Worm (Caenorhabditis elegans): Measurements from ENCODE around the gene svh-1.
A peak's percentile ranks its signal among the peaks of the same experiment; 100 is the strongest.

The svh-1 gene

ce11 chrIV:8251346-8251745 is 44.9 kb downstream of the svh-1 start (continued):
- TF ChIP-seq ztf-11 (tag; optimal IDR thresholded peaks at IDR 0.05), result no peak
- no peak for TF ChIP-seq dmd-8 (GFP tag; IDR thresholded peaks at IDR 0.05)
- no peak for TF ChIP-seq nhr-6 (tag; optimal IDR thresholded peaks at IDR 0.05)
- no peak for TF ChIP-seq skn-1 (tag; optimal IDR thresholded peaks at IDR 0.05)
- no peak for TF ChIP-seq madf-5 (GFP tag; IDR thresholded peaks at IDR 0.05)
- TF ChIP-seq snpc-4 (tag; optimal IDR thresholded peaks at IDR 0.05), result no peak
- peak; percentile 21 for TF ChIP-seq hlh-11 (tag; optimal IDR thresholded peaks at IDR 0.05)
- no peak for TF ChIP-seq daf-8 (GFP tag; IDR thresholded peaks at IDR 0.05)
- no peak for TF ChIP-seq F10B5.3 (tag; optimal IDR thresholded peaks at IDR 0.05)
- TF ChIP-seq zip-11 (GFP tag; IDR thresholded peaks at IDR 0.05), result no peak
- no peak for TF ChIP-seq F26F4.8 (GFP tag; conservative IDR thresholded peaks at IDR 0.05)
- peak; percentile 29 for TF ChIP-seq pqm-1 (tag; optimal IDR thresholded peaks at IDR 0.05)
- no peak for TF ChIP-seq Y75B8A.6 (GFP tag; IDR thresholded peaks at IDR 0.05)
- TF ChIP-seq tag-97 (GFP tag; IDR thresholded peaks at IDR 0.05), result no peak
- no peak for TF ChIP-seq nhr-102 (tag; optimal IDR thresholded peaks at IDR 0.05)
- TF ChIP-seq nhr-237 (tag; optimal IDR thresholded peaks at IDR 0.05), result no peak
- no peak for TF ChIP-seq vab-7 (GFP tag; IDR thresholded peaks at IDR 0.05)
- no peak for TF ChIP-seq egl-43 (GFP tag; IDR thresholded peaks at IDR 0.05)
- TF ChIP-seq dmd-9 (GFP tag; IDR thresholded peaks at IDR 0.05), result no peak
- TF ChIP-seq ZK546.5 (tag; optimal IDR thresholded peaks at IDR 0.05), result no peak
- TF ChIP-seq dmd-6 (GFP tag; IDR thresholded peaks at IDR 0.05), result peak; percentile 75
- TF ChIP-seq T26A8.4 (GFP tag; IDR thresholded peaks at IDR 0.05), result no peak
- no peak for TF ChIP-seq mes-2 (tag; optimal IDR thresholded peaks at IDR 0.05; ENCODE audit: poor library complexity, severe bottlenecking)
- no peak for TF ChIP-seq hmg-1.1 (GFP tag; IDR thresholded peaks at IDR 0.05)
- no peak for TF ChIP-seq T20F7.1 (GFP tag; optimal IDR thresholded peaks at IDR 0.05)
- TF ChIP-seq fos-1 (tag; optimal IDR thresholded peaks at IDR 0.05), result no peak
- no peak for TF ChIP-seq dpl-1 (GFP tag; optimal IDR thresholded peaks at IDR 0.05)
- no peak for TF ChIP-seq ceh-62 (tag; optimal IDR thresholded peaks at IDR 0.05)
- no peak for TF ChIP-seq aha-1 (tag)
- TF ChIP-seq nhr-42 (GFP tag; IDR thresholded peaks at IDR 0.05), result no peak
- TF ChIP-seq lir-3 (tag; optimal IDR thresholded peaks at IDR 0.05), result no peak
- TF ChIP-seq attf-4 (tag; optimal IDR thresholded peaks at IDR 0.05), result no peak
- TF ChIP-seq nhr-28 (tag; optimal IDR thresholded peaks at IDR 0.05), result peak; percentile 38
- TF ChIP-seq sdz-12 (GFP tag; optimal IDR thresholded peaks at IDR 0.05), result no peak
- no peak for TF ChIP-seq mdt-29 (GFP tag; IDR thresholded peaks at IDR 0.05)
- TF ChIP-seq mxl-2 (GFP tag; conservative IDR thresholded peaks at IDR 0.05), result no peak
- no peak for TF ChIP-seq zag-1 (tag; optimal IDR thresholded peaks at IDR 0.05)
- no peak for TF ChIP-seq snpc-1.2 (GFP tag; IDR thresholded peaks at IDR 0.05)
- TF ChIP-seq duxl-1 (tag; optimal IDR thresholded peaks at IDR 0.05; ENCODE audit: poor library complexity), result no peak

- TF ChIP-seq nhr-48 (tag; optimal IDR thresholded peaks at IDR 0.05) (peak; percentile 70), aha-1 (tag) (peak; percentile 95), arid-1 (GFP tag; conservative IDR thresholded peaks at IDR 0.05) (peak; percentile 92), skn-1 (tag; optimal IDR thresholded peaks at IDR 0.05) (no peak), hlh-30 (tag; optimal IDR thresholded peaks at IDR 0.05; ENCODE audit: insufficient read depth) (peak; percentile 77), zag-1 (tag; optimal IDR thresholded peaks at IDR 0.05) (no peak), saeg-2 (GFP tag; IDR thresholded peaks at IDR 0.05) (0 out of 2 replicates have a peak, but pooled peaks have one; percentile 54), dve-1 (tag; optimal IDR thresholded peaks at IDR 0.05; ENCODE audit: insufficient read depth) (peak; percentile 73), dmd-8 (GFP tag; IDR thresholded peaks at IDR 0.05) (peak; percentile 97), duxl-1 (tag; optimal IDR thresholded peaks at IDR 0.05; ENCODE audit: poor library complexity) (peak; percentile 79), nhr-11 (tag; optimal IDR thresholded peaks at IDR 0.05) (no peak), lin-29 (GFP tag; IDR thresholded peaks at IDR 0.05) (no peak), mdl-1 (tag; optimal IDR thresholded peaks at IDR 0.05) (peak; percentile 1 to 71), nhr-111 (GFP tag; optimal IDR thresholded peaks at IDR 0.05) (peak; percentile 55), Y105C5A.15 (GFP tag; IDR thresholded peaks at IDR 0.05) (peak; percentile 93; the same call in 1 of the 2 replicates), D1046.2 (GFP tag; IDR thresholded peaks at IDR 0.05) (peak; percentile 83; the same call in 1 of the 2 replicates), zfp-2 (tag; optimal IDR thresholded peaks at IDR 0.05) (peak; percentile 56), pha-4 (GFP tag; IDR thresholded peaks at IDR 0.05) (peak; percentile 95), pha-4 (tag; optimal IDR thresholded peaks at IDR 0.05) (no peak), lsy-2 (tag; optimal IDR thresholded peaks at IDR 0.05) (peak in 1 of 2 experiments; percentile 67)
Observed at ce11 chrIV:8252856-8253255, 46.4 kb downstream of the svh-1 start.

Measured in whole organism, L4 larva.